Fruit fly (Drosophila melanogaster) whole organism: ENCODE data around the gene Rab3GAP1.

ENCODE experiments used
- CG8478 ChIP-seq: fragments of >200 bp; optimal IDR thresholded peaks from 2 replicates; lab custom pipeline; 2018; ENCODE audit warnings: inconsistent platforms
- EcR ChIP-seq, 2 experiments: fragments of >200 bp; optimal IDR thresholded peaks; 2 replicates each; lab custom pipeline; 2017; ENCODE audit warnings: missing biosample characterization in 2 of 2, missing genetic modification characterization in 2 of 2, missing genetic modification reagents in 2 of 2
- pan ChIP-seq: fragments of >200 bp; optimal IDR thresholded peaks from 2 replicates; lab custom pipeline; 2017
- psq ChIP-seq: fragments of >200 bp; optimal IDR thresholded peaks from 2 replicates; lab custom pipeline; 2017

DNA sequence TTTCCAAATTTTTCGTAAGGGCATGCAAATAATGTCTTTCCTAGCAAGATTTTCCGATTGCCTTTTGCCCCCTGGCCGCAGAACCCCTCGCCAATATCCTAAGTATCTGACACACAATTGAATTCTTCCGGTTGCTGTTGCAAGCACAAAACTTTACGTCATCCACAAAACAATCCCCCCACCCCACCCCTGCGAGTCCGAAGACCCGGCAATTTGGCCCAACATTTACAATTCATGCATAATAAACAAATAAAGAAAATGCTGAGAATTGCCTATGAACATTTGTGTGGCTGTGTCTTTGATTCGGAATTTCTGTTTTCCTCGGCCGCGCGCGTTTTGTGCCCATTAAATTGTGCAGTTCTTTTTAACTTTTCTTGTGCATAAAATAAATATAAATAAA lies 34.4 kb upstream of the Rab3GAP1 start:
- TF ChIP-seq EcR (GFP tag; optimal IDR thresholded peaks at IDR 0.05; lab: Kevin White, UChicago), result no peak
- TF ChIP-seq CG8478, result no peak
- no peak for TF ChIP-seq pan
- no peak for TF ChIP-seq psq (lab: Kevin White, UChicago)
